Worm (Caenorhabditis elegans) whole organism, midembryonic: ENCODE results near the gene R193.2.

ENCODE experiments used
- T22C8.4 ChIP-seq: fragments of 200-800 bp; sonication (Bioruptor generic); IDR thresholded peaks from 2 replicates; pipeline ENCODE4 v1.3.6; 2022; ENCODE audit warnings: missing genetic modification characterization, missing compliant biosample characterization
- cog-1 ChIP-seq: sonication (generic microtip); optimal IDR thresholded peaks from 2 replicates; lab custom pipeline; 2016; ENCODE audit warnings: missing genetic modification characterization, missing compliant biosample characterization
- flt-1 ChIP-seq: fragments of 200-800 bp; sonication (Bioruptor generic); IDR thresholded peaks from 2 replicates; pipeline ENCODE4 v1.3.6; 2022; ENCODE audit warnings: missing genetic modification characterization, missing compliant biosample characterization
- klf-2 ChIP-seq: fragments of 200-800 bp; sonication (Bioruptor generic); conservative IDR thresholded peaks from 2 replicates; pipeline ENCODE4 v1.3.6; 2022; ENCODE audit warnings: missing genetic modification reagents, missing genetic modification characterization, missing compliant biosample characterization
- med-1 ChIP-seq: sonication (generic microtip); optimal IDR thresholded peaks from 2 replicates; lab custom pipeline; 2017; ENCODE audit warnings: missing genetic modification characterization, mild to moderate bottlenecking, missing compliant biosample characterization, antibody characterized with exemption, missing genetic modification reagents; ENCODE audit not compliant: insufficient read depth
- ref-1 ChIP-seq: fragments of 200-800 bp; sonication (Bioruptor generic); conservative IDR thresholded peaks from 2 replicates; pipeline ENCODE4 v1.3.6; 2022; ENCODE audit warnings: missing genetic modification reagents, missing genetic modification characterization, missing compliant biosample characterization
- tab-1 ChIP-seq: fragments of 200-800 bp; sonication (Bioruptor generic); IDR thresholded peaks from 2 replicates; pipeline ENCODE4 v1.3.6; 2022; ENCODE audit warnings: missing genetic modification characterization, missing compliant biosample characterization
- ztf-23 ChIP-seq: fragments of 200-800 bp; sonication (Bioruptor generic); IDR thresholded peaks from 2 replicates; pipeline ENCODE4 v1.3.6; 2022; ENCODE audit warnings: missing genetic modification reagents, missing genetic modification characterization, missing compliant biosample characterization
- ztf-29 ChIP-seq: fragments of 200-800 bp; sonication (Bioruptor generic); IDR thresholded peaks from 2 replicates; pipeline ENCODE4 v1.3.6; 2022; ENCODE audit warnings: missing genetic modification reagents, missing genetic modification characterization, missing compliant biosample characterization

R193.2 gene

ce11 chrX:1148438-1148837 lies at the start of gene R193.2, which contains the start of gene R193.6:
TSS of gene R193.2 (minus strand) at chrX:1148585.
TSS of gene R193.6 (plus strand) at chrX:1148787.
- no peak for TF ChIP-seq tab-1 (GFP tag; lab: Robert Waterston, UW)

- 0 out of 2 replicates have a peak, but pooled peaks have one; percentile 7 for TF ChIP-seq klf-2 (GFP tag; lab: Robert Waterston, UW)
Measured at ce11 chrX:1195178-1195750, 46.9 kb upstream of the R193.2 start.

- TF ChIP-seq klf-2 (GFP tag; lab: Robert Waterston, UW) (no peak), flt-1 (no peak), cog-1 (tag; lab: Kevin White, UChicago) (no peak), ref-1 (GFP tag; lab: Robert Waterston, UW) (no peak), ztf-23 (no peak), tab-1 (GFP tag; lab: Robert Waterston, UW) (no peak), T22C8.4 (no peak), med-1 (GFP tag; lab: Kevin White, UChicago) (no peak), ztf-29 (no peak)
Measured at ce11 chrX:1192848-1193247, 44.5 kb upstream of the R193.2 start, which contains the start of gene T13G4.1. TSS of gene T13G4.1 (plus strand) at chrX:1193148.

- no peak for TF ChIP-seq klf-2 (GFP tag; lab: Robert Waterston, UW)
- TF ChIP-seq cog-1 (tag; lab: Kevin White, UChicago): peak; percentile 3
Measured at ce11 chrX:1191582-1191981, 43.2 kb upstream of the R193.2 start, which contains the start of gene T13G4.4. TSS of gene T13G4.4 (minus strand) at chrX:1191678.

ce11 chrX:1185474-1185873 lies 37.1 kb upstream of the R193.2 start:
- no peak for TF ChIP-seq ztf-23
- TF ChIP-seq med-1 (GFP tag; lab: Kevin White, UChicago): no peak
- TF ChIP-seq ref-1 (GFP tag; lab: Robert Waterston, UW): no peak
- no peak for TF ChIP-seq ztf-29
- no peak for TF ChIP-seq flt-1
- TF ChIP-seq cog-1 (tag; lab: Kevin White, UChicago): no peak
- TF ChIP-seq tab-1 (GFP tag; lab: Robert Waterston, UW): no peak
- no peak for TF ChIP-seq T22C8.4
- no peak for TF ChIP-seq klf-2 (GFP tag; lab: Robert Waterston, UW)

ce11 chrX:1183985-1184384 lies 35.6 kb upstream of the R193.2 start:
- no peak for TF ChIP-seq tab-1 (GFP tag; lab: Robert Waterston, UW)
- TF ChIP-seq ztf-29: no peak
- TF ChIP-seq cog-1 (tag; lab: Kevin White, UChicago): no peak
- no peak for TF ChIP-seq flt-1
- TF ChIP-seq ref-1 (GFP tag; lab: Robert Waterston, UW): no peak
- no peak for TF ChIP-seq klf-2 (GFP tag; lab: Robert Waterston, UW)
- TF ChIP-seq med-1 (GFP tag; lab: Kevin White, UChicago): no peak
- no peak for TF ChIP-seq ztf-23
- no peak for TF ChIP-seq T22C8.4

- no peak for TF ChIP-seq ztf-23
- no peak for TF ChIP-seq tab-1 (GFP tag; lab: Robert Waterston, UW)
- TF ChIP-seq flt-1: no peak
- no peak for TF ChIP-seq med-1 (GFP tag; lab: Kevin White, UChicago)
- TF ChIP-seq ztf-29: no peak
- TF ChIP-seq ref-1 (GFP tag; lab: Robert Waterston, UW): no peak
- no peak for TF ChIP-seq T22C8.4
- TF ChIP-seq klf-2 (GFP tag; lab: Robert Waterston, UW): no peak
- TF ChIP-seq cog-1 (tag; lab: Kevin White, UChicago): no peak
Measured at ce11 chrX:1183258-1183657, 34.9 kb upstream of the R193.2 start.

ce11 chrX:1181271-1181958 lies 33.0 kb upstream of the R193.2 start:
- no peak for TF ChIP-seq med-1 (GFP tag; lab: Kevin White, UChicago)

ce11 chrX:1179984-1180383 lies 31.6 kb upstream of the R193.2 start, which contains the start of gene hot-8:
TSS of gene hot-8 (plus strand) at chrX:1180284.
- no peak for TF ChIP-seq ztf-29
- TF ChIP-seq tab-1 (GFP tag; lab: Robert Waterston, UW): no peak
- no peak for TF ChIP-seq med-1 (GFP tag; lab: Kevin White, UChicago)
- no peak for TF ChIP-seq T22C8.4
- no peak for TF ChIP-seq ztf-23
- no peak for TF ChIP-seq flt-1
- no peak for TF ChIP-seq klf-2 (GFP tag; lab: Robert Waterston, UW)
- no peak for TF ChIP-seq cog-1 (tag; lab: Kevin White, UChicago)
- TF ChIP-seq ref-1 (GFP tag; lab: Robert Waterston, UW): no peak

- TF ChIP-seq T22C8.4: no peak
- TF ChIP-seq ztf-23: no peak
- TF ChIP-seq ztf-29: no peak
- no peak for TF ChIP-seq med-1 (GFP tag; lab: Kevin White, UChicago)
- no peak for TF ChIP-seq ref-1 (GFP tag; lab: Robert Waterston, UW)
- TF ChIP-seq flt-1: no peak
- no peak for TF ChIP-seq cog-1 (tag; lab: Kevin White, UChicago)
- no peak for TF ChIP-seq klf-2 (GFP tag; lab: Robert Waterston, UW)
- no peak for TF ChIP-seq tab-1 (GFP tag; lab: Robert Waterston, UW)
Measured at ce11 chrX:1172024-1172423, 23.6 kb upstream of the R193.2 start.
